Worm (Caenorhabditis elegans) whole organism, L4/young adult: ENCODE data around the gene C27A7.6.

Experiments used
- dao-5 ChIP-seq: sonication (generic microtip); optimal IDR thresholded peaks from 2 replicates; lab custom pipeline; 2016; ENCODE audit warnings: missing genotype, missing genetic modification characterization, moderate library complexity, missing compliant biosample characterization
- him-1 ChIP-seq: sonication (generic microtip); optimal IDR thresholded peaks from 2 replicates; lab custom pipeline; 2016; ENCODE audit warnings: missing genotype, missing genetic modification reagents, missing genetic modification characterization, missing compliant biosample characterization

DNA sequence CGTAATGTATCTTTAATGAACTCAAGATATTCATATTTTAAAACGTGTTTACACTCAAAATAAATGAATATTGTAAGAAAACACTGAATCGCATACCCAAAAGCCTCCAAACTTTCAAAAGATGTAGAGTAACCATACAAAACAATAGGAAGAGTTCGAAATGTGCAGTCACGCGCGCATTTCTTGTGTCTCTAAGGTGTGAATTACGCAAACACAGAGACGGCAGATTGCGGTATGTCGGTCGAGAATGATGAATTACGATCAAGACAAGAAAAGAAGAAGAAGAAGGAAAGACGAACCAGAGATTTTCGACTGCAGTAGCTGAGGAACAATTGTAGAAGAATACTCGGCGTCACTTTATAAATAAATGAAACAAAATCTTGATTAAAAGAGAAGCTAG is 19.1 kb downstream of the C27A7.6 start, which contains the start of gene lhpp-1:
- TF ChIP-seq him-1, result no peak
- no peak for TF ChIP-seq dao-5 (tag; lab: Kevin White, UChicago)
